Fruit fly (Drosophila melanogaster): Measurements from ENCODE around the gene CG42661.

- no peak for TF ChIP-seq Sin3A (optimal IDR thresholded peaks at IDR 0.05)
- TF ChIP-seq h (optimal IDR thresholded peaks at IDR 0.05), result no peak
- no peak for TF ChIP-seq psq (optimal IDR thresholded peaks at IDR 0.05)
- no peak for TF ChIP-seq ttk (optimal IDR thresholded peaks at IDR 0.05)
- no peak for TF ChIP-seq insv (optimal IDR thresholded peaks at IDR 0.05)
- no peak for TF ChIP-seq Myc (optimal IDR thresholded peaks at IDR 0.05)
Observed at dm6 chr3L:7439305-7439704, 26.0 kb upstream of the CG42661 start, which contains the start of gene sphinx1.
